Fruit fly (Drosophila melanogaster) whole organism, embryonic: ENCODE measurements around the gene CG8541.

Source experiments
- Awh ChIP-seq: fragments of 200-800 bp; sonication (Bioruptor generic); IDR thresholded peaks from 2 replicates; pipeline ENCODE4, ENCODE4 v1.3.6; 2022; ENCODE audit warnings: missing biosample characterization, missing genetic modification characterization
- CG10209 ChIP-seq: fragments of 200-800 bp; sonication (Bioruptor generic); optimal IDR thresholded peaks from 3 replicates; lab custom pipeline; 2017; ENCODE audit warnings: missing biosample characterization, mild to moderate bottlenecking, missing genetic modification characterization, missing genetic modification reagents
- CG10366 ChIP-seq: fragments of 200-800 bp; sonication (Bioruptor generic); IDR thresholded peaks from 2 replicates; pipeline ENCODE4 v1.3.6; 2022; ENCODE audit warnings: missing biosample characterization, missing genetic modification characterization
- CG10979 ChIP-seq: fragments of 200-800 bp; sonication (Bioruptor generic); optimal IDR thresholded peaks from 2 replicates; lab custom pipeline; 2018; ENCODE audit warnings: missing biosample characterization, mild to moderate bottlenecking, missing genetic modification characterization, moderate library complexity
- CG12155 ChIP-seq: fragments of 200-800 bp; sonication (Bioruptor generic); optimal IDR thresholded peaks from 3 replicates; lab custom pipeline; 2016; ENCODE audit warnings: missing biosample characterization, missing genetic modification characterization
- CG12299 ChIP-seq: fragments of 200-800 bp; sonication (Bioruptor generic); optimal IDR thresholded peaks from 2 replicates; lab custom pipeline; 2018; ENCODE audit warnings: missing biosample characterization, mild to moderate bottlenecking, missing genetic modification characterization
- CG13424 ChIP-seq: fragments of 200-800 bp; sonication (Bioruptor generic); optimal IDR thresholded peaks from 2 replicates; lab custom pipeline; 2019; ENCODE audit warnings: missing biosample characterization, mild to moderate bottlenecking, missing genetic modification characterization, moderate library complexity
- CG14050 ChIP-seq: fragments of 200-800 bp; sonication (Bioruptor generic); IDR thresholded peaks from 3 replicates; pipeline ENCODE4 v1.3.6; 2022; ENCODE audit warnings: missing biosample characterization, missing genetic modification characterization
- CG14710 ChIP-seq: fragments of 200-800 bp; sonication (Bioruptor generic); optimal IDR thresholded peaks from 3 replicates; lab custom pipeline; 2019; ENCODE audit warnings: missing biosample characterization, mild to moderate bottlenecking, missing genetic modification characterization, moderate library complexity
- CG1602 ChIP-seq: fragments of 200-800 bp; sonication (Bioruptor generic); optimal IDR thresholded peaks from 3 replicates; lab custom pipeline; 2016; ENCODE audit warnings: missing biosample characterization, missing genetic modification characterization
- CG17186 ChIP-seq: fragments of 200-800 bp; sonication (Bioruptor generic); optimal IDR thresholded peaks from 3 replicates; lab custom pipeline; 2017; ENCODE audit warnings: missing biosample characterization, missing genetic modification reagents, missing genetic modification characterization
- CG18011 ChIP-seq: fragments of 200-800 bp; sonication (Bioruptor generic); optimal IDR thresholded peaks from 2 replicates; lab custom pipeline; 2017; ENCODE audit warnings: missing biosample characterization, missing genetic modification characterization, mild to moderate bottlenecking, moderate library complexity, missing genotype
- CG2199 ChIP-seq: fragments of 200-800 bp; sonication (Bioruptor generic); IDR thresholded peaks from 3 replicates; pipeline ENCODE4 v1.3.6; 2022; ENCODE audit warnings: missing biosample characterization, missing genetic modification characterization
- CG2875 ChIP-seq: fragments of 200-800 bp; sonication (Bioruptor generic); optimal IDR thresholded peaks from 2 replicates; lab custom pipeline; 2017; ENCODE audit warnings: missing biosample characterization, mild to moderate bottlenecking, missing genetic modification characterization, missing genetic modification reagents
- CG31441 ChIP-seq: fragments of 200-800 bp; sonication (Bioruptor generic); IDR thresholded peaks from 2 replicates; pipeline ENCODE4 v1.3.6; 2022; ENCODE audit warnings: missing biosample characterization, missing genetic modification characterization
- CG32772 ChIP-seq: fragments of 200-800 bp; sonication (Bioruptor generic); IDR thresholded peaks from 2 replicates; pipeline ENCODE4 v1.3.6; 2022; ENCODE audit warnings: missing biosample characterization, missing genetic modification characterization
- CG3281 ChIP-seq: fragments of 200-800 bp; sonication (Bioruptor generic); optimal IDR thresholded peaks from 3 replicates; lab custom pipeline; 2017; ENCODE audit warnings: missing biosample characterization, mild to moderate bottlenecking, missing genetic modification characterization
- CG3407 ChIP-seq: fragments of 200-800 bp; sonication (Bioruptor generic); optimal IDR thresholded peaks from 2 replicates; lab custom pipeline; 2018; ENCODE audit warnings: missing biosample characterization, mild to moderate bottlenecking, missing genetic modification characterization
- CG4404 ChIP-seq: fragments of 200-800 bp; sonication (Bioruptor generic); IDR thresholded peaks from 2 replicates; pipeline ENCODE4 v1.3.6; 2022; ENCODE audit warnings: missing biosample characterization, missing genetic modification characterization
- CG6254 ChIP-seq: fragments of 200-800 bp; sonication (Bioruptor generic); optimal IDR thresholded peaks from 3 replicates; lab custom pipeline; 2017; ENCODE audit warnings: mild to moderate bottlenecking, missing biosample characterization, missing genetic modification reagents, missing genetic modification characterization
- CG6813 ChIP-seq: fragments of 200-800 bp; sonication (Bioruptor generic); optimal IDR thresholded peaks from 2 replicates; lab custom pipeline; 2017; ENCODE audit warnings: missing biosample characterization, missing genetic modification characterization, mild to moderate bottlenecking, moderate library complexity, missing genetic modification reagents
- CG8388 ChIP-seq: fragments of 200-800 bp; sonication (Bioruptor generic); optimal IDR thresholded peaks from 2 replicates; lab custom pipeline; 2019; ENCODE audit warnings: missing biosample characterization, mild to moderate bottlenecking, missing genetic modification characterization, moderate library complexity
- CG9727 ChIP-seq: fragments of 200-800 bp; sonication (Bioruptor generic); optimal IDR thresholded peaks from 3 replicates; lab custom pipeline; 2017; ENCODE audit warnings: missing biosample characterization, mild to moderate bottlenecking, missing genetic modification characterization
- D ChIP-seq, 2 experiments: fragments of 200-800 bp in 1 of 2; fragments of >200 bp in 1 of 2; sonication (Bioruptor generic) in 1 of 2; optimal IDR thresholded peaks; 2 replicates in 1 of 2; 3 replicates in 1 of 2; lab custom pipeline; 2017; ENCODE audit warnings: mild to moderate bottlenecking in 1 of 2, missing biosample characterization in 1 of 2, missing genetic modification characterization in 1 of 2, missing genetic modification reagents in 1 of 2
- D19A ChIP-seq: fragments of 200-800 bp; optimal IDR thresholded peaks from 3 replicates; lab custom pipeline; 2019; ENCODE audit warnings: missing biosample characterization, mild to moderate bottlenecking, missing genetic modification characterization, moderate library complexity
- ERR ChIP-seq: fragments of 200-800 bp; sonication (Bioruptor generic); optimal IDR thresholded peaks from 2 replicates; lab custom pipeline; 2016; ENCODE audit warnings: missing biosample characterization, missing genetic modification characterization
- Elba2 ChIP-seq: fragments of 200-800 bp; sonication (Bioruptor generic); optimal IDR thresholded peaks from 3 replicates; lab custom pipeline; 2016; ENCODE audit warnings: missing biosample characterization, missing genetic modification characterization
- HLH3B ChIP-seq: fragments of 200-800 bp; sonication (Bioruptor generic); IDR thresholded peaks from 2 replicates; pipeline ENCODE4 v1.3.6; 2022; ENCODE audit warnings: missing biosample characterization, missing genetic modification characterization
- HLH4C ChIP-seq: fragments of 200-800 bp; sonication (Bioruptor generic); IDR thresholded peaks from 3 replicates; pipeline ENCODE4 v1.3.6; 2022; ENCODE audit warnings: missing biosample characterization, missing genetic modification characterization; ENCODE audit not compliant: partially characterized antibody
- HLH54F ChIP-seq: fragments of 200-800 bp; sonication (Bioruptor generic); optimal IDR thresholded peaks from 3 replicates; lab custom pipeline; 2016; ENCODE audit warnings: missing biosample characterization, missing genetic modification characterization
- HLHmδ ChIP-seq: fragments of 200-800 bp; sonication (Bioruptor generic); optimal IDR thresholded peaks from 2 replicates; lab custom pipeline; 2018; ENCODE audit warnings: missing biosample characterization, mild to moderate bottlenecking, missing genetic modification characterization, moderate library complexity
- Kr ChIP-seq: fragments of 200-800 bp; sonication (Bioruptor generic); optimal IDR thresholded peaks from 2 replicates; lab custom pipeline; 2017; ENCODE audit warnings: missing biosample characterization, mild to moderate bottlenecking, missing genetic modification characterization
- Med ChIP-seq: fragments of 200-800 bp; sonication (Bioruptor generic); peaks from one replicate; lab custom pipeline; 2016; ENCODE audit warnings: missing biosample characterization, missing genetic modification characterization, mild to moderate bottlenecking, inconsistent platforms, moderate library complexity
- Oli ChIP-seq: fragments of 200-800 bp; sonication (Bioruptor generic); optimal IDR thresholded peaks from 2 replicates; lab custom pipeline; 2018; ENCODE audit warnings: missing biosample characterization, mild to moderate bottlenecking, missing genetic modification characterization, moderate library complexity
- Ptx1 ChIP-seq: fragments of 200-800 bp; sonication (Bioruptor generic); IDR thresholded peaks from 2 replicates; pipeline ENCODE4 v1.3.6; 2022; ENCODE audit warnings: missing biosample characterization, missing genetic modification characterization
- Spps ChIP-seq: fragments of 200-800 bp; sonication (Bioruptor generic); optimal IDR thresholded peaks from 2 replicates; lab custom pipeline; 2018; ENCODE audit warnings: missing biosample characterization, mild to moderate bottlenecking, missing genetic modification characterization
- ato ChIP-seq: fragments of 200-800 bp; sonication (Bioruptor generic); IDR thresholded peaks from 2 replicates; pipeline ENCODE4 v1.3.6; 2022; ENCODE audit warnings: missing biosample characterization, missing genetic modification characterization; ENCODE audit not compliant: partially characterized antibody
- ci ChIP-seq: fragments of 200-800 bp; sonication (Bioruptor generic); IDR thresholded peaks from 3 replicates; pipeline ENCODE4 v1.3.6; 2022; ENCODE audit warnings: missing biosample characterization, missing genetic modification characterization
- corto ChIP-seq: fragments of 200-800 bp; sonication (Bioruptor generic); optimal IDR thresholded peaks from 2 replicates; lab custom pipeline; 2016; ENCODE audit warnings: missing biosample characterization, mild to moderate bottlenecking, missing genetic modification characterization, moderate library complexity
- ewg ChIP-seq: fragments of 200-800 bp; sonication (Bioruptor generic); optimal IDR thresholded peaks from 3 replicates; lab custom pipeline; 2017; ENCODE audit warnings: mild to moderate bottlenecking, missing biosample characterization, missing genetic modification reagents, missing genetic modification characterization
- fd96Cb ChIP-seq: fragments of 200-800 bp; sonication (Bioruptor generic); optimal IDR thresholded peaks from 2 replicates; lab custom pipeline; 2018; ENCODE audit warnings: missing biosample characterization, mild to moderate bottlenecking, missing genetic modification characterization, moderate library complexity
- jing ChIP-seq: fragments of 200-800 bp; sonication (Bioruptor generic); optimal IDR thresholded peaks from 2 replicates; lab custom pipeline; 2018; ENCODE audit warnings: missing biosample characterization, mild to moderate bottlenecking, missing genetic modification characterization
- kah ChIP-seq: fragments of 200-800 bp; sonication (Bioruptor generic); optimal IDR thresholded peaks from 2 replicates; lab custom pipeline; 2018; ENCODE audit warnings: missing biosample characterization, mild to moderate bottlenecking, missing genetic modification characterization
- nerfin-1 ChIP-seq: fragments of 200-800 bp; sonication (Bioruptor generic); optimal IDR thresholded peaks from 3 replicates; lab custom pipeline; 2019; ENCODE audit warnings: missing biosample characterization, mild to moderate bottlenecking, missing genetic modification characterization, moderate library complexity
- nmo ChIP-seq: fragments of 200-800 bp; sonication (Bioruptor generic); optimal IDR thresholded peaks from 2 replicates; lab custom pipeline; 2018; ENCODE audit warnings: missing biosample characterization, mild to moderate bottlenecking, missing genetic modification characterization, moderate library complexity
- prd ChIP-seq, 3 experiments: fragments of >200 bp in 2 of 3; fragments of 200-800 bp in 1 of 3; sonication (Bioruptor generic) in 1 of 3; optimal IDR thresholded peaks in 2 of 3; IDR thresholded peaks in 1 of 3; 2 replicates in 2 of 3; 3 replicates in 1 of 3; pipeline versions ENCODE4 v1.3.6 to Lab custom; 2017 to 2022; ENCODE audit warnings: missing biosample characterization in 1 of 3, missing genetic modification characterization in 1 of 3
- sens ChIP-seq: fragments of 200-800 bp; sonication (Bioruptor generic); peaks from one replicate; lab custom pipeline; 2016; ENCODE audit warnings: missing biosample characterization, missing genetic modification characterization
- sisA ChIP-seq: fragments of 200-800 bp; sonication (Bioruptor generic); IDR thresholded peaks from 2 replicates; pipeline ENCODE4 v1.3.6; 2022; ENCODE audit warnings: missing biosample characterization, missing genetic modification characterization
- slbo ChIP-seq: fragments of 200-800 bp; sonication (Bioruptor generic); IDR thresholded peaks from 2 replicates; pipeline ENCODE4 v1.3.6; 2022; ENCODE audit warnings: missing biosample characterization, missing genetic modification characterization

The CG8541 gene

DNA sequence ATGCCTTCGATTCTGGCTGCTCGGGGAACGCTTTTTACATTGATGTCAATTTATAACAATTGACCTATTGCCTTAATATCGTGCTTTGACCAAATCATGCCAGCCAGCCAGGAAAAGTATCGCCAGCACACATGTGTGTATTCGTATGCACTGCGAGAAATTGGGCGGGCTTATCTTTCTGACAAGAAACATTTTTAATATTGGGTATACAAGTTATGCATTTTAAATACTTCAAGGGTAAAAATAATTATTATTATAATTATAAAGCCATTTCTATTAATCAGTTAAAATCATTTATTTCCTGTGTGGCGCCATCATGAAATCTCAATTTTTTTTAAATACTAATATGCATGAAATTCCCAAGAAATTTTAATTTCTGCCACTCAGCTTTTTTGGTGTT, 50.5 kb downstream of the CG8541 start (continued):
- TF ChIP-seq CG32772 (GFP tag; lab: Robert Waterston, UW) = peak; percentile 48; the same call in 1 of the 2 replicates
- TF ChIP-seq HLH4C (GFP tag; lab: Robert Waterston, UW) = no peak
- TF ChIP-seq CG6254 (GFP tag; lab: Kevin White, UChicago) = peak; percentile 17
- TF ChIP-seq Ptx1 (GFP tag; lab: Robert Waterston, UW) = peak; percentile 34; the same call in 1 of the 2 replicates
- TF ChIP-seq ERR (GFP tag; lab: Kevin White, UChicago) = no peak
- peak; percentile 56 for TF ChIP-seq CG31441 (GFP tag; lab: Robert Waterston, UW)
- TF ChIP-seq CG9727 (GFP tag; lab: Kevin White, UChicago) = peak; percentile 34
- TF ChIP-seq nerfin-1 (tag; lab: Kevin White, UChicago) = no peak
- TF ChIP-seq CG2875 (GFP tag; lab: Kevin White, UChicago) = peak; percentile 21
- TF ChIP-seq HLH3B (GFP tag; lab: Robert Waterston, UW) = peak; percentile 11; the same call in 1 of the 2 replicates
- TF ChIP-seq D (optimal IDR thresholded peaks at IDR 0.05; lab: Kevin White, UChicago) = no peak
- TF ChIP-seq D (GFP tag; optimal IDR thresholded peaks at IDR 0.05; lab: Kevin White, UChicago) = peak; percentile 32
- no peak for TF ChIP-seq CG14050 (GFP tag; lab: Robert Waterston, UW)
- TF ChIP-seq CG18011 (GFP tag; lab: Kevin White, UChicago) = no peak
- TF ChIP-seq Awh = peak; percentile 39; the same call in 1 of the 2 replicates
- peak; percentile 46 for TF ChIP-seq CG14710 (tag; lab: Kevin White, UChicago)
- no peak for TF ChIP-seq HLHmδ (GFP tag; lab: Kevin White, UChicago)
- peak; percentile 13 for TF ChIP-seq CG3281 (GFP tag; lab: Kevin White, UChicago)
- TF ChIP-seq sens (GFP tag; lab: Kevin White, UChicago) = peak; percentile 39
- peak; percentile 63 for TF ChIP-seq fd96Cb
- peak; percentile 66 for TF ChIP-seq CG10979 (tag; lab: Kevin White, UChicago)
- peak; percentile 60; the same call in 1 of the 3 replicates for TF ChIP-seq ci (GFP tag; lab: Robert Waterston, UW)
- TF ChIP-seq CG3407 (GFP tag; lab: Kevin White, UChicago) = no peak
- peak; percentile 39; the same call in 1 of the 2 replicates for TF ChIP-seq CG10366
- TF ChIP-seq D19A (tag; lab: Kevin White, UChicago) = peak; percentile 38
- TF ChIP-seq nmo (GFP tag; lab: Kevin White, UChicago) = peak; percentile 60
- peak; percentile 45 for TF ChIP-seq sisA (GFP tag; lab: Robert Waterston, UW)
- peak; percentile 36 for TF ChIP-seq Med (GFP tag; lab: Kevin White, UChicago)
- peak; percentile 9 for TF ChIP-seq ewg (GFP tag; lab: Kevin White, UChicago)
- TF ChIP-seq CG12299 (tag; lab: Kevin White, UChicago) = no peak
- peak; percentile 51 for TF ChIP-seq slbo
- TF ChIP-seq CG10209 (GFP tag; lab: Kevin White, UChicago) = peak; percentile 28
- no peak for TF ChIP-seq prd (optimal IDR thresholded peaks at IDR 0.05; lab: Kevin White, UChicago)
- peak; percentile 75 for TF ChIP-seq prd (GFP tag; IDR thresholded peaks at IDR 0.05; lab: Robert Waterston, UW)
- TF ChIP-seq CG4404 = peak; percentile 19; the same call in 1 of the 2 replicates
- TF ChIP-seq jing (GFP tag; lab: Kevin White, UChicago) = no peak
- TF ChIP-seq kah (GFP tag; lab: Kevin White, UChicago) = no peak
- TF ChIP-seq ato = no peak
- 0 out of 3 replicates have a peak, but pooled peaks have one; percentile 24 for TF ChIP-seq CG2199 (GFP tag; lab: Robert Waterston, UW)
- TF ChIP-seq CG12155 (GFP tag; lab: Kevin White, UChicago) = peak; percentile 7
- peak; percentile 43 for TF ChIP-seq Oli (tag; lab: Kevin White, UChicago)
- TF ChIP-seq CG8388 (GFP tag; lab: Kevin White, UChicago) = peak; percentile 32
- peak; percentile 32 for TF ChIP-seq CG1602 (GFP tag; lab: Kevin White, UChicago)
- peak; percentile 11 for TF ChIP-seq Spps (tag; lab: Kevin White, UChicago)
- TF ChIP-seq HLH54F (GFP tag; lab: Kevin White, UChicago) = no peak
- TF ChIP-seq corto (GFP tag; lab: Kevin White, UChicago) = no peak
- TF ChIP-seq CG17186 (GFP tag; lab: Kevin White, UChicago) = no peak
- no peak for TF ChIP-seq CG6813
- peak; percentile 40 for TF ChIP-seq CG13424 (tag; lab: Kevin White, UChicago)
- no peak for TF ChIP-seq Elba2 (GFP tag; lab: Kevin White, UChicago)
- TF ChIP-seq Kr (GFP tag; lab: Kevin White, UChicago) = no peak
